Worm (Caenorhabditis elegans): ENCODE results near the gene rde-1.

- TF ChIP-seq ama-1 (optimal IDR thresholded peaks at IDR 0.05) (no peak), nfya-1 (tag; optimal IDR thresholded peaks at IDR 0.05) (no peak), K09A11.1 (tag; optimal IDR thresholded peaks at IDR 0.05; ENCODE audit: insufficient read depth) (no peak), dmd-4 (tag; optimal IDR thresholded peaks at IDR 0.05; ENCODE audit: borderline replicate concordance) (no peak), pqm-1 (tag; optimal IDR thresholded peaks at IDR 0.05) (no peak), tbx-2 (tag; optimal IDR thresholded peaks at IDR 0.05) (no peak), pha-4 (tag; optimal IDR thresholded peaks at IDR 0.05) (no peak), eyg-1 (tag; optimal IDR thresholded peaks at IDR 0.05) (no peak), unc-86 (tag; optimal IDR thresholded peaks at IDR 0.05) (no peak)
Measured at ce11 chrV:10012639-10013038, 21.2 kb upstream of the rde-1 start.
